Fruit fly (Drosophila melanogaster): Measurements from ENCODE around the gene CG9095.

Gene CG9095

dm6 chrX:15125496-15125895 lies 37.5 kb downstream of the CG9095 start, which contains the start of gene drd (continued):
- TF ChIP-seq chinmo (GFP tag; IDR thresholded peaks at IDR 0.05; ENCODE audit: partially characterized antibody) (0 out of 4 replicates have a peak, but pooled peaks have one; percentile 62), fd96Cb (tag; optimal IDR thresholded peaks at IDR 0.05) (no peak), CG2116 (GFP tag; optimal IDR thresholded peaks at IDR 0.05) (no peak), CG2120 (GFP tag; optimal IDR thresholded peaks at IDR 0.05) (no peak), eyg (GFP tag; optimal IDR thresholded peaks at IDR 0.05) (no peak), Blimp-1 (GFP tag; optimal IDR thresholded peaks at IDR 0.05) (no peak), CG15479 (GFP tag; optimal IDR thresholded peaks at IDR 0.05) (no peak), seq (GFP tag; IDR thresholded peaks at IDR 0.05) (no peak), Trl (optimal IDR thresholded peaks at IDR 0.05) (no peak), Trl (GFP tag; optimal IDR thresholded peaks at IDR 0.05) (no peak), Atf3 (GFP tag; optimal IDR thresholded peaks at IDR 0.05) (no peak)

- peak; percentile 9 for TF ChIP-seq CoRest (tag; optimal IDR thresholded peaks at IDR 0.05)
- peak; percentile 15 for TF ChIP-seq CG12391 (tag; optimal IDR thresholded peaks at IDR 0.05)
- no peak for TF ChIP-seq D (optimal IDR thresholded peaks at IDR 0.05)
- no peak for TF ChIP-seq D (GFP tag; optimal IDR thresholded peaks at IDR 0.05)
- TF ChIP-seq Asciz (GFP tag; optimal IDR thresholded peaks at IDR 0.05) = no peak
- no peak for TF ChIP-seq toy (GFP tag; IDR thresholded peaks at IDR 0.05)
- TF ChIP-seq CG11504 (tag; optimal IDR thresholded peaks at IDR 0.05) = peak; percentile 62
- peak; percentile 4 for TF ChIP-seq unpg (GFP tag; optimal IDR thresholded peaks at IDR 0.05)
- peak; percentile 22 for TF ChIP-seq phol (tag; optimal IDR thresholded peaks at IDR 0.05)
- TF ChIP-seq CG13775 (GFP tag; optimal IDR thresholded peaks at IDR 0.05) = no peak
- peak; percentile 44 for TF ChIP-seq Sox100B (GFP tag; optimal IDR thresholded peaks at IDR 0.05)
- TF ChIP-seq HLH54F (GFP tag; optimal IDR thresholded peaks at IDR 0.05) = no peak
- 0 out of 2 replicates have a peak, but pooled peaks have one; percentile 13 for TF ChIP-seq Ptx1 (GFP tag; IDR thresholded peaks at IDR 0.05)
- peak; percentile 2 for TF ChIP-seq CG13424 (tag; optimal IDR thresholded peaks at IDR 0.05)
- TF ChIP-seq Hey (tag; optimal IDR thresholded peaks at IDR 0.05) = no peak
- peak; percentile 8 for TF ChIP-seq CG17359 (tag; optimal IDR thresholded peaks at IDR 0.05)
- TF ChIP-seq CG8924 (tag; optimal IDR thresholded peaks at IDR 0.05) = peak; percentile 14
- no peak for TF ChIP-seq CG4707 (GFP tag; optimal IDR thresholded peaks at IDR 0.05)
- TF ChIP-seq twi (tag; optimal IDR thresholded peaks at IDR 0.05) = no peak
- peak in 1 of 2 experiments; percentile 64 for TF ChIP-seq Hr51 (GFP tag; optimal IDR thresholded peaks at IDR 0.05)
- TF ChIP-seq CG7839 (tag; optimal IDR thresholded peaks at IDR 0.05) = peak; percentile 6
- peak; percentile 29; the same call in 1 of the 2 replicates for TF ChIP-seq Drgx (GFP tag; IDR thresholded peaks at IDR 0.05)
- TF ChIP-seq CG14014 (GFP tag; IDR thresholded peaks at IDR 0.05) = no peak
- peak; percentile 51 for TF ChIP-seq gem (tag; optimal IDR thresholded peaks at IDR 0.05)
- TF ChIP-seq C15 (GFP tag; IDR thresholded peaks at IDR 0.05) = no peak
- no peak for TF ChIP-seq CG4328 (GFP tag; optimal IDR thresholded peaks at IDR 0.05)
- TF ChIP-seq CG10267 (tag; optimal IDR thresholded peaks at IDR 0.05) = no peak
- TF ChIP-seq CG31365 (tag; optimal IDR thresholded peaks at IDR 0.05) = no peak
- no peak for TF ChIP-seq Camta (GFP tag; optimal IDR thresholded peaks at IDR 0.05)
- peak; percentile 38 for TF ChIP-seq CG18262 (tag; optimal IDR thresholded peaks at IDR 0.05)
- TF ChIP-seq nmo (GFP tag; optimal IDR thresholded peaks at IDR 0.05) = peak; percentile 39
- TF ChIP-seq ato (GFP tag; IDR thresholded peaks at IDR 0.05; ENCODE audit: partially characterized antibody) = no peak
- peak; percentile 27; the same call in 1 of the 2 replicates for TF ChIP-seq CG31441 (GFP tag; IDR thresholded peaks at IDR 0.05)
- TF ChIP-seq Ssrp (tag; optimal IDR thresholded peaks at IDR 0.05) = peak; percentile 40
- no peak for TF ChIP-seq CG17802 (tag; optimal IDR thresholded peaks at IDR 0.05)
- no peak for TF ChIP-seq HmgD (GFP tag; optimal IDR thresholded peaks at IDR 0.05)
- peak; percentile 63; the same call in 2 of the 3 replicates for TF ChIP-seq CG17361 (GFP tag; IDR thresholded peaks at IDR 0.05)
- no peak for TF ChIP-seq CG15011 (GFP tag; optimal IDR thresholded peaks at IDR 0.05)
Measured at dm6 chrX:15123418-15123994, 39.5 kb downstream of the CG9095 start.
